Fruit fly (Drosophila melanogaster): ENCODE data around the gene Iml1.

The Iml1 gene

DNA sequence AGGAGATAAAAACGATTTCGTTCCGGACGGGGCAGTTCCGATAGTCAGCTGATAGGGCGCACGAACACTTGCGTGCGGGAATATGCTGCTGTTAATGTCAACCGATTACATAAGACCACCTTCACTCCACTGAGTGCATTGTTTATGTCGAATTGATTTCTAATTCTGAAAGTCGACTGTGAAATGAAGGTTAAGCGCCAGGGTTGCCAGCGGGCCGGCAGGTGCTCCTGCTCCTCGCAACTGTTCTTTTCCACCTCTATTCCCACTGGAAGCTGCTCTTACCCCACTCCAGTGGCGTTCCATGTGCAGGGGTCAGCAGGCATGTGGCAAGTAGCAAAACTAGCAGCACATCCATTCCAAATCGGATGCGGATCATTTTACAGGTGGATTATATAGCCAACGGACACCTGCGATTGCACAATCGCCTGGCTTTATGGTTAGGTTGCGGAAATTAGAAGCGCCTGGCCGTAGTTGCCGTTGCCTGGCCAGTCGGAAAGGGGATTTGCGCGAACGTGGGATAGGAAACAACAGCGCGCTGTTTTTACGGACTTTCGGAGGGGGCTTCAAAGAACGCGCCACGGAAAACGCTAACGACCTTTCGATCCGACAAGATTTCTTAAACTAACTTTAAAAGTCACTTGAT lies 17.1 kb downstream of the Iml1 start, which contains the start of gene cue (continued):
- no peak for TF ChIP-seq p53 (GFP tag; optimal IDR thresholded peaks at IDR 0.05)
- no peak for TF ChIP-seq Hr78 (GFP tag; optimal IDR thresholded peaks at IDR 0.05)
- TF ChIP-seq CG11456 (GFP tag; IDR thresholded peaks at IDR 0.05) = no peak
- TF ChIP-seq Adf1 (GFP tag; IDR thresholded peaks at IDR 0.05) = no peak
- TF ChIP-seq E2f1 (GFP tag; IDR thresholded peaks at IDR 0.05) = no peak
- no peak for TF ChIP-seq MBD-R2 (GFP tag; IDR thresholded peaks at IDR 0.05)
- no peak for TF ChIP-seq CG9437 (GFP tag; optimal IDR thresholded peaks at IDR 0.05)
- no peak for TF ChIP-seq bbx (GFP tag; IDR thresholded peaks at IDR 0.05; ENCODE audit: partially characterized antibody)
- TF ChIP-seq Pdp1 (GFP tag; optimal IDR thresholded peaks at IDR 0.05) = peak in 1 of 2 experiments; percentile 97

DNA sequence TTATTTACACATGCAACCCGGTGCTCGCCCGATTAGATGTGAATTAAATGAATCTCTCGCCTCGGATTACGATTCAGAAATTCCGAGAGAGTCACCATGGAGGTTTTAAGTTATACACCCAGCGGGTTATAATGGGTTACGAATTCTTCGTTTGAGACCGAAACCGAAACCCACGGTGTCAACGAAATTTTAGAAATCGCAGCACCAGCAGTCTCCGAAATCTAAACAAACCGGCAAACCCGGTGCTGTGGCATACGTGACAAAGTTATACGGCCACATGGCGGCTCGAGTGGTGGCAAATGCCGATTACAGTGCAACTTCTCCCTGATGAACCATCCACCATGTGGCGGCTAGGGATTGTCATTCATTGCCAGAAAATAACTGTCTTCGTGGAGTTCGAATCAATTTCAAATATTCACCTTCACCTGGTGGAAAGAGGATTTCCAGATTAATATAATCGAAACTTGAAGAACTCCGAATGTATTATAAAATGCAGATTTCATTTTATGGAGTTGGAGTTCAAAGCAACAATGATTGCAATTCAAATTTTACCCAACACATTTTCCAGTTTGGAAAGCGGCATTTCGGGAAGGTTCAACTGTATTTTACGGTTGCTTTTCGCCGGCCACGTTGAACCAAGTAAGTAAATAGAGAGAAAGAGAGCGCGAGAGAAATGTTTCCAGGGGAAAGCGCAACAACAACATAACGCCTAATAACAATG lies 17.9 kb downstream of the Iml1 start:
- TF ChIP-seq HLH3B (GFP tag; IDR thresholded peaks at IDR 0.05) (peak; percentile 53; the same call in 1 of the 2 replicates), pho (GFP tag; optimal IDR thresholded peaks at IDR 0.05) (peak; percentile 40), Bteb2 (GFP tag; optimal IDR thresholded peaks at IDR 0.05) (no peak), CG3838 (GFP tag; optimal IDR thresholded peaks at IDR 0.05) (peak; percentile 10), CG13775 (GFP tag; optimal IDR thresholded peaks at IDR 0.05) (peak; percentile 56), Ssrp (tag; optimal IDR thresholded peaks at IDR 0.05) (peak; percentile 81), Opbp (GFP tag; IDR thresholded peaks at IDR 0.05; ENCODE audit: partially characterized antibody) (no peak), CG18599 (GFP tag; optimal IDR thresholded peaks at IDR 0.05) (peak; percentile 70), ems (GFP tag; optimal IDR thresholded peaks at IDR 0.05) (no peak), oc (tag; optimal IDR thresholded peaks at IDR 0.05) (peak; percentile 77), CrebB (tag; optimal IDR thresholded peaks at IDR 0.05) (peak; percentile 3), CG17361 (GFP tag; IDR thresholded peaks at IDR 0.05) (peak; percentile 82), kni (GFP tag; optimal IDR thresholded peaks at IDR 0.05) (peak; percentile 84), ac (GFP tag; optimal IDR thresholded peaks at IDR 0.05) (peak; percentile 6), lmd (GFP tag; IDR thresholded peaks at IDR 0.05) (peak; percentile 59), NFAT (GFP tag; IDR thresholded peaks at IDR 0.05) (0 out of 2 replicates have a peak, but pooled peaks have one; percentile 8), unc-4 (GFP tag; IDR thresholded peaks at IDR 0.05; ENCODE audit: partially characterized antibody) (no peak), D19A (tag; optimal IDR thresholded peaks at IDR 0.05) (peak; percentile 67), Dll (GFP tag; IDR thresholded peaks at IDR 0.05; ENCODE audit: partially characterized antibody) (no peak), eyg (GFP tag; optimal IDR thresholded peaks at IDR 0.05) (peak; percentile 7), Atf-2 (GFP tag; optimal IDR thresholded peaks at IDR 0.05) (peak; percentile 74), NfI (GFP tag; optimal IDR thresholded peaks at IDR 0.05) (peak; percentile 68), CG2116 (GFP tag; optimal IDR thresholded peaks at IDR 0.05) (peak; percentile 34), E2f1 (GFP tag; IDR thresholded peaks at IDR 0.05) (0 out of 2 replicates have a peak, but pooled peaks have one; percentile 25), klu (GFP tag; IDR thresholded peaks at IDR 0.05) (peak; percentile 19; the same call in 1 of the 2 replicates), stc (GFP tag; IDR thresholded peaks at IDR 0.05) (peak; percentile 68; the same call in 1 of the 2 replicates), Poxn (GFP tag; IDR thresholded peaks at IDR 0.05) (no peak), dan (GFP tag; IDR thresholded peaks at IDR 0.05) (no peak), CG33557 (GFP tag; optimal IDR thresholded peaks at IDR 0.05) (peak; percentile 79), CG30403 (GFP tag; optimal IDR thresholded peaks at IDR 0.05) (peak; percentile 85), CG4707 (GFP tag; optimal IDR thresholded peaks at IDR 0.05) (peak; percentile 34), Dip3 (GFP tag; optimal IDR thresholded peaks at IDR 0.05) (peak; percentile 71), bab2 (GFP tag; optimal IDR thresholded peaks at IDR 0.05) (peak; percentile 73), CG2202 (tag; optimal IDR thresholded peaks at IDR 0.05) (peak; percentile 52), Myb (GFP tag; optimal IDR thresholded peaks at IDR 0.05) (no peak), PHDP (tag; optimal IDR thresholded peaks at IDR 0.05) (peak; percentile 70), croc (GFP tag; conservative IDR thresholded peaks at IDR 0.05) (peak; percentile 76), CG11093 (GFP tag; IDR thresholded peaks at IDR 0.05) (peak; percentile 57; the same call in 1 of the 3 replicates), sima (GFP tag; optimal IDR thresholded peaks at IDR 0.05) (no peak)

Data from whole organism, embryonic.